Worm (Caenorhabditis elegans): ENCODE results near the gene C46C2.5.

Gene C46C2.5

ce11 chrIV:9146819-9147518 lies 45.5 kb downstream of the C46C2.5 start, which contains the start of the genes rpb-12 and aly-2:
Gene rpb-12, minus strand, starts transcription at chrIV:9146869.
Gene aly-2, plus strand, starts transcription at chrIV:9147468.
- no peak for TF ChIP-seq daf-19 (GFP tag; conservative IDR thresholded peaks at IDR 0.05)
- TF ChIP-seq unc-62 (GFP tag; optimal IDR thresholded peaks at IDR 0.05 in 1 of 2), result peak in 1 of 2 experiments; percentile 32
- TF ChIP-seq unc-62 (tag; optimal IDR thresholded peaks at IDR 0.05), result no peak
- no peak for TF ChIP-seq ceh-20 (GFP tag; IDR thresholded peaks at IDR 0.05)
- TF ChIP-seq snpc-1.2 (GFP tag; IDR thresholded peaks at IDR 0.05), result peak; percentile 20; the same call in 1 of the 2 replicates
- peak in 1 of 2 experiments; percentile 5 for TF ChIP-seq mdl-1 (tag; optimal IDR thresholded peaks at IDR 0.05)
- no peak for TF ChIP-seq lin-39 (tag; optimal IDR thresholded peaks at IDR 0.05)
- TF ChIP-seq F49E8.2 (tag; optimal IDR thresholded peaks at IDR 0.05; ENCODE audit: borderline replicate concordance), result peak; percentile 46
- peak; percentile 36 for TF ChIP-seq nhr-11 (tag; optimal IDR thresholded peaks at IDR 0.05)
- TF ChIP-seq nhr-28 (tag; optimal IDR thresholded peaks at IDR 0.05), result no peak
- peak; percentile 78 for TF ChIP-seq dpl-1 (GFP tag; optimal IDR thresholded peaks at IDR 0.05)
- TF ChIP-seq Y48G9A.11 (GFP tag; IDR thresholded peaks at IDR 0.05), result peak; percentile 100
- TF ChIP-seq unc-130 (GFP tag; optimal IDR thresholded peaks at IDR 0.05), result peak; percentile 48
- peak; percentile 99 for TF ChIP-seq T20F7.1 (GFP tag; optimal IDR thresholded peaks at IDR 0.05)
- peak; percentile 39 for TF ChIP-seq lin-13 (GFP tag; optimal IDR thresholded peaks at IDR 0.05)

- no peak for TF ChIP-seq unc-39 (tag; optimal IDR thresholded peaks at IDR 0.05)
Observed at ce11 chrIV:9146111-9146510, 46.3 kb downstream of the C46C2.5 start, which contains the start of gene daf-10. Gene daf-10, minus strand, starts transcription at chrIV:9146211.

ce11 chrIV:9144405-9144804 lies 48.0 kb downstream of the C46C2.5 start, which contains the start of gene flp-1:
Gene flp-1, plus strand, starts transcription at chrIV:9144705.
- no peak for TF ChIP-seq aha-1 (tag)
- TF ChIP-seq nhr-48 (tag; optimal IDR thresholded peaks at IDR 0.05), result no peak
- no peak for TF ChIP-seq dpl-1 (GFP tag; optimal IDR thresholded peaks at IDR 0.05)
- no peak for TF ChIP-seq nhr-77 (tag; optimal IDR thresholded peaks at IDR 0.05)
- no peak for TF ChIP-seq unc-62 (GFP tag; optimal IDR thresholded peaks at IDR 0.05 in 1 of 2)
- TF ChIP-seq unc-62 (tag; optimal IDR thresholded peaks at IDR 0.05), result no peak
- no peak for TF ChIP-seq attf-4 (tag; optimal IDR thresholded peaks at IDR 0.05)
- TF ChIP-seq hlh-11 (tag; optimal IDR thresholded peaks at IDR 0.05), result no peak

Data from whole organism, L4 larva.